Fruit fly (Drosophila melanogaster) whole organism, adult: ENCODE data around the gene CG5214.
A peak's percentile ranks its signal among the peaks of the same experiment; 100 is the strongest.

ENCODE experiments used
- CG11617 ChIP-seq: fragments of 200-800 bp; sonication (Bioruptor generic); optimal IDR thresholded peaks from 2 replicates; lab custom pipeline; 2017; ENCODE audit warnings: mild to moderate bottlenecking, missing biosample characterization, missing genetic modification reagents, missing genetic modification characterization
- CG12768 ChIP-seq: fragments of 200-800 bp; sonication (Bioruptor generic); optimal IDR thresholded peaks from 2 replicates; lab custom pipeline; 2017; ENCODE audit warnings: missing biosample characterization, missing genetic modification characterization, mild to moderate bottlenecking, moderate library complexity, missing genetic modification reagents

DNA sequence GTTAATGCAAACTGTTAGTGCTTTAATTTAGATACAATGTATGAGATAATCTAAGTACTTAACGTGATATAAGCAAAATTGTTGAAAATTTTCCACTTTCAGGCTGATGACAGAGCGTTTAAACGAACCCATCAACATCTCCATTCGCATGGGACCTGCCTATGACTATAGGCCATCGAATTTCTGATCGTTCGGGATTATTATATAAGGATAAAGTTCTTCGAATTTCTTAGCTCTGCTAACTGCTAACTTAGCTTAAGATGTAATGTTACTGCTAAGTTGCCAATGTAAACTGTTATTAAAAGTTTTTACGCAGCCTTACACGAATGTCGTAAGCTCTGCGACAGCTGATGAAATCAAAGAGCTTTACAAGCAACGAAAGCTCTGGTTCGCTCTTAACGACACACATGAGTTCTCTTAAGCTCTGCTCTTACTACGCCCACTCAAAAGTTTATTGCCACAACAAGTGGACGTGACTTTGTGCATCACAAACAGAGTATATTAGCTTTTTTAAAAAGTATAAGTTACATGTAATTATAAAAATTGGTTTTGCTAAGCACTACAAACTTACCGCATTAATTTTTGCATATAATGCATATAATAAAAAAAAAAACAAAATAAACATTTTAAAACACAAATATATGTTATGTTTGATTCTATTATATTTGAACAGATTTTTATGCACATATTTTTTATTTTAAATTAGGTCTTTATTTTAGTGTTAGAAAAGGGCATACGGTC lies 47.3 kb upstream of the CG5214 start:
- TF ChIP-seq CG12768 (GFP tag; lab: Kevin White, UChicago) = peak; percentile 99
- TF ChIP-seq CG11617 (GFP tag; lab: Kevin White, UChicago) = peak; percentile 98
